Fruit fly (Drosophila melanogaster): ENCODE data around the gene CG1236.

Gene CG1236

DNA sequence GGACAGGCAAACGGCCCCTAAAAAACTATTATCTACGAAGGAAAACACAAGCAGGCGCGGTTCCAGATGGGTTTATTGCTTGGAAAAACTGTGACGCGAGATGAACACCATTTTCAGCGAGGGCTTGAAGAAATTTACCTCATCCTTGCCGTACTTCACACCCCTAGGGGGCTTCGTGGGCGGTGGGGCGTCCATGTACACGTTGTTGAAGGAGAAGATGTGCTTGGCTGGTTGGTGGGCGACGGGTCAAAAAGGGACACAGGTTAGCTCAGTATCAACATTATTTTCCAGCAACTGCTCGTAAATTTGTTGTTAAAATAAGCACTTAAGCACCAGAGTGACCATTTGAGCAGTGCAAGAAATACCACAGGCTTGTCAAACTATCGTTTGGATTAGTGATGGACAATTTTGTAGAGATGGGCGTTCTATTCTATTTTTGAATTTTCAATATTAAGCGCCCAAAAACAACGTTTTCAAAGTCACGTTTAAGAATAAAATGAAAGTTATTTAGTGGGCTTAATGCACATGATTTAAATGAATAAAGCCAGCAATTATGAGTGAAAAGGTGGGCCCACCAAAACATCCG, 22.2 kb downstream of the CG1236 start, which contains the start of gene Sec8 (continued):
- TF ChIP-seq crol (GFP tag; IDR thresholded peaks at IDR 0.05) (no peak), Adf1 (GFP tag; IDR thresholded peaks at IDR 0.05) (no peak), ttk (GFP tag; IDR thresholded peaks at IDR 0.05) (no peak), CG7556 (GFP tag; optimal IDR thresholded peaks at IDR 0.05) (no peak), Ptx1 (GFP tag; IDR thresholded peaks at IDR 0.05) (no peak), sens-2 (GFP tag; IDR thresholded peaks at IDR 0.05) (no peak), al (GFP tag; IDR thresholded peaks at IDR 0.05) (peak; percentile 23; the same call in 1 of the 2 replicates), YL-1 (GFP tag; optimal IDR thresholded peaks at IDR 0.05) (peak; percentile 68), esg (GFP tag; conservative IDR thresholded peaks at IDR 0.05) (no peak), repo (GFP tag; optimal IDR thresholded peaks at IDR 0.05) (peak; percentile 41), CG17829 (tag; optimal IDR thresholded peaks at IDR 0.05) (peak; percentile 22), Xrp1 (GFP tag; IDR thresholded peaks at IDR 0.05) (no peak), CG5180 (GFP tag; optimal IDR thresholded peaks at IDR 0.05) (no peak), sc (optimal IDR thresholded peaks at IDR 0.05) (no peak), sc (GFP tag; optimal IDR thresholded peaks at IDR 0.05) (no peak), CG14667 (GFP tag; IDR thresholded peaks at IDR 0.05) (no peak), Abd-B (GFP tag; optimal IDR thresholded peaks at IDR 0.05) (no peak), ERR (GFP tag; optimal IDR thresholded peaks at IDR 0.05) (no peak), salm (tag; optimal IDR thresholded peaks at IDR 0.05) (no peak), C15 (GFP tag; IDR thresholded peaks at IDR 0.05) (no peak), bab2 (GFP tag; optimal IDR thresholded peaks at IDR 0.05) (no peak), CG18764 (GFP tag; optimal IDR thresholded peaks at IDR 0.05) (peak; percentile 17), CG4404 (GFP tag; IDR thresholded peaks at IDR 0.05) (no peak; the same call in 1 of the 2 replicates), pb (GFP tag; optimal IDR thresholded peaks at IDR 0.05) (no peak), bcd (GFP tag; optimal IDR thresholded peaks at IDR 0.05) (no peak), CG11723 (GFP tag; optimal IDR thresholded peaks at IDR 0.05) (no peak), CG30020 (tag; optimal IDR thresholded peaks at IDR 0.05) (peak; percentile 31), Eip74EF (GFP tag; optimal IDR thresholded peaks at IDR 0.05) (no peak), Ssrp (tag; optimal IDR thresholded peaks at IDR 0.05) (no peak), CG10274 (GFP tag; optimal IDR thresholded peaks at IDR 0.05) (no peak), CG34224 (GFP tag; IDR thresholded peaks at IDR 0.05; ENCODE audit: partially characterized antibody) (peak; percentile 74), cas (GFP tag; IDR thresholded peaks at IDR 0.05) (no peak), CG14965 (GFP tag; optimal IDR thresholded peaks at IDR 0.05; ENCODE audit: borderline replicate concordance) (no peak), Ravus (GFP tag; IDR thresholded peaks at IDR 0.05) (no peak), bsh (GFP tag; optimal IDR thresholded peaks at IDR 0.05) (no peak), mam (GFP tag; optimal IDR thresholded peaks at IDR 0.05) (peak; percentile 64), slou (GFP tag; optimal IDR thresholded peaks at IDR 0.05) (no peak), fu2 (GFP tag; optimal IDR thresholded peaks at IDR 0.05) (peak; percentile 38), Fer1 (GFP tag; optimal IDR thresholded peaks at IDR 0.05) (no peak), ato (GFP tag; IDR thresholded peaks at IDR 0.05; ENCODE audit: partially characterized antibody) (peak; percentile 71), CG42726 (GFP tag; IDR thresholded peaks at IDR 0.05; ENCODE audit: partially characterized antibody) (peak; percentile 79), CG12744 (GFP tag; optimal IDR thresholded peaks at IDR 0.05) (peak; percentile 27), sqz (GFP tag; optimal IDR thresholded peaks at IDR 0.05) (no peak), CG11695 (GFP tag; IDR thresholded peaks at IDR 0.05) (no peak), Blimp-1 (GFP tag; optimal IDR thresholded peaks at IDR 0.05) (no peak), chif (GFP tag; optimal IDR thresholded peaks at IDR 0.05) (peak in 1 of 2 experiments; percentile 43), Aef1 (GFP tag; IDR thresholded peaks at IDR 0.05) (0 out of 3 replicates have a peak, but pooled peaks have one; percentile 31), CG18476 (GFP tag; optimal IDR thresholded peaks at IDR 0.05) (no peak), lola (GFP tag; optimal IDR thresholded peaks at IDR 0.05) (peak in 1 of 3 experiments; percentile 12), CG2875 (GFP tag; optimal IDR thresholded peaks at IDR 0.05) (no peak)

Data from whole organism, embryonic.